Fruit fly (Drosophila melanogaster) Kc167 (cell line): ENCODE results near the gene CG33631.

Experiments used
- h ChIP-seq: fragments of >200 bp; optimal IDR thresholded peaks from 3 replicates; lab custom pipeline; 2018; ENCODE audit warnings: missing external identifiers
- ttk ChIP-seq: sonication (Bioruptor generic); optimal IDR thresholded peaks from 2 replicates; lab custom pipeline; 2017; ENCODE audit warnings: missing external identifiers

DNA sequence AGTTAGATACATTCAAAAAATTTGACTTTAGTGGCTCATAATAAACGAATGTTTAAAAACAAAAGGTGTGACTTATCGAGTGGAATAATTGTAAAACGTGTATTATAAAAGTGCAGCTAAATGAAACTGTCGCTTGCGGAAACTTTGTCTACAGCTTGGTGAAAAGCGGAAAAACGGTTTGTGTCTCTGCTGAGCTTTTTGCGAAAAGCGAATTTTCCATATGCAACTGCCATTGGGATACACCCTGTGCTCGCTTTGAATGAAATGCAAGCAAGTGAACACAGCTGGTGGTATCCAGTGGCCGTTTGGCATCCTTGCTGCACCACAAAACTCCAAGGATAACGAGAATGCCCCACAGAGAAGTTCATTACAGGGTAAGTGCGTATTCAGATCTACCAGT lies 27.1 kb downstream of the CG33631 start:
- no peak for TF ChIP-seq ttk (lab: Kevin White, UChicago)
- no peak for TF ChIP-seq h (lab: Kevin White, UChicago)
